Worm (Caenorhabditis elegans): Measurements from ENCODE around the gene dop-1.

ce11 chrX:4466218-4466617 is 47.6 kb upstream of the dop-1 start, which contains the start of gene nmur-3:
- TF ChIP-seq lin-13 (tag; optimal IDR thresholded peaks at IDR 0.05) (no peak), unc-39 (tag; optimal IDR thresholded peaks at IDR 0.05) (no peak), lsy-2 (tag; optimal IDR thresholded peaks at IDR 0.05) (no peak), snpc-4 (tag; optimal IDR thresholded peaks at IDR 0.05) (no peak), nhr-76 (tag; optimal IDR thresholded peaks at IDR 0.05) (no peak), nhr-237 (tag; optimal IDR thresholded peaks at IDR 0.05) (no peak), elt-3 (tag; optimal IDR thresholded peaks at IDR 0.05) (no peak)
